Fruit fly (Drosophila melanogaster) whole organism, adult: ENCODE data around the gene PIG-Wa.

Experiments used
- CG33017 ChIP-seq: fragments of 200-800 bp; sonication (Bioruptor generic); optimal IDR thresholded peaks from 2 replicates; lab custom pipeline; 2018; ENCODE audit warnings: missing biosample characterization, mild to moderate bottlenecking, missing genetic modification characterization, moderate library complexity
- CG5204 ChIP-seq: fragments of 200-800 bp; sonication (Bioruptor generic); optimal IDR thresholded peaks from 2 replicates; lab custom pipeline; 2016; ENCODE audit warnings: missing biosample characterization, missing genetic modification characterization
- kay ChIP-seq: fragments of 200-800 bp; sonication (Bioruptor generic); peaks from one replicate; lab custom pipeline; 2016; ENCODE audit warnings: missing biosample characterization, missing genetic modification characterization, borderline replicate concordance
- tj ChIP-seq: fragments of 200-800 bp; sonication (Bioruptor generic); optimal IDR thresholded peaks from 3 replicates; lab custom pipeline; 2017; ENCODE audit warnings: missing biosample characterization, mild to moderate bottlenecking, missing genetic modification characterization, moderate library complexity

Gene PIG-Wa

DNA sequence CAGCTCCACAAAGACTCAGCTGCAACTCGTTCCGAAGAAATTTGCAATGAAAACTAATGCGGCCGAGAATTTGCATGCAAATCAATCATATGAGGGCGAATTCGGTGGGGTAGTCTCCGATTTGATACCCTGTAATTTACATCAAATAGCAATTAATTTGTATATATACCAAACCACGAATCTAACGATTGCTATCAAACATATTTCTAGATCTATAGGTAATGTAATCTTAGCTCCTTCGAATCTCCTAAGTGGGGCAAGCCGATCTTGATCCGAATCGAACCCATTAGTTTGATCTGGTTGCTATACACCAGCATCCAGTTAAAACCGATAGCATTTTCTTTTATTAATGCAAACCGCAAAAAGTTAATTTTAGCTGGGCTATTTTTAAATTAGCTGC lies 51.2 kb downstream of the PIG-Wa start:
- no peak for TF ChIP-seq tj (GFP tag; lab: Kevin White, UChicago)
- TF ChIP-seq kay (GFP tag; lab: Kevin White, UChicago), result no peak
- no peak for TF ChIP-seq CG5204
- TF ChIP-seq CG33017, result no peak
